Worm (Caenorhabditis elegans) whole organism, mixed stage, embryonic: ENCODE data around the gene T15B12.2.

Experiments used
- M03D4.4 ChIP-seq: sonication (generic microtip); optimal IDR thresholded peaks from 2 replicates; lab custom pipeline; 2017; ENCODE audit warnings: mild to moderate bottlenecking, missing genetic modification characterization, missing compliant biosample characterization
- bed-3 ChIP-seq: fragments of 200-800 bp; sonication (Bioruptor generic); optimal IDR thresholded peaks from 3 replicates; lab custom pipeline; 2018; ENCODE audit warnings: mild to moderate bottlenecking, missing genetic modification characterization, moderate library complexity, missing compliant biosample characterization
- blmp-1 ChIP-seq: fragments of 150-350 bp; optimal IDR thresholded peaks from 2 replicates; lab custom pipeline; 2014; ENCODE audit warnings: missing biosample characterization, missing genetic modification characterization
- ceh-39 ChIP-seq: fragments of 150-350 bp; optimal IDR thresholded peaks from 2 replicates; lab custom pipeline; 2014; ENCODE audit warnings: missing biosample characterization, missing genetic modification characterization
- ceh-43 ChIP-seq: fragments of 200-800 bp; sonication (Bioruptor generic); optimal IDR thresholded peaks from 2 replicates; lab custom pipeline; 2018; ENCODE audit warnings: mild to moderate bottlenecking, missing genetic modification characterization, moderate library complexity, missing compliant biosample characterization
- ceh-83 ChIP-seq: fragments of 200-800 bp; sonication (Bioruptor generic); optimal IDR thresholded peaks from 2 replicates; lab custom pipeline; 2018; ENCODE audit warnings: mild to moderate bottlenecking, missing genetic modification characterization, missing compliant biosample characterization
- ces-1 ChIP-seq: fragments of 150-350 bp; optimal IDR thresholded peaks from 2 replicates; lab custom pipeline; 2014; ENCODE audit warnings: missing biosample characterization, missing genetic modification reagents, missing genetic modification characterization
- cnd-1 ChIP-seq: fragments of 200-800 bp; sonication (Bioruptor generic); optimal IDR thresholded peaks from 2 replicates; lab custom pipeline; 2018; ENCODE audit warnings: mild to moderate bottlenecking, missing genetic modification characterization, missing compliant biosample characterization
- drap-1 ChIP-seq: fragments of 200-800 bp; sonication (Bioruptor generic); optimal IDR thresholded peaks from 3 replicates; lab custom pipeline; 2018; ENCODE audit warnings: mild to moderate bottlenecking, missing genetic modification characterization, missing compliant biosample characterization
- elt-1 ChIP-seq: sonication (generic microtip); optimal IDR thresholded peaks from 2 replicates; lab custom pipeline; 2017; ENCODE audit warnings: missing genetic modification characterization, mild to moderate bottlenecking, missing compliant biosample characterization, antibody characterized with exemption, moderate library complexity, borderline replicate concordance; ENCODE audit not compliant: insufficient read depth
- elt-3 ChIP-seq: fragments of 150-350 bp; optimal IDR thresholded peaks from 2 replicates; lab custom pipeline; 2014; ENCODE audit warnings: missing biosample characterization, missing genetic modification characterization
- flh-1 ChIP-seq: fragments of 200-800 bp; sonication (Bioruptor generic); optimal IDR thresholded peaks from 2 replicates; lab custom pipeline; 2018; ENCODE audit warnings: mild to moderate bottlenecking, missing genetic modification characterization, moderate library complexity, missing compliant biosample characterization
- ham-2 ChIP-seq: fragments of 200-800 bp; sonication (Bioruptor generic); optimal IDR thresholded peaks from 2 replicates; lab custom pipeline; 2018; ENCODE audit warnings: mild to moderate bottlenecking, missing genetic modification characterization, missing compliant biosample characterization
- hlh-1 ChIP-seq: fragments of 150-350 bp; optimal IDR thresholded peaks from 2 replicates; lab custom pipeline; 2014; ENCODE audit warnings: missing biosample characterization, missing genetic modification reagents, missing genetic modification characterization
- lin-13 ChIP-seq: fragments of 150-350 bp; optimal IDR thresholded peaks from 2 replicates; lab custom pipeline; 2014; ENCODE audit warnings: missing biosample characterization, missing genetic modification characterization
- lin-32 ChIP-seq: fragments of 200-800 bp; sonication (Bioruptor generic); optimal IDR thresholded peaks from 2 replicates; lab custom pipeline; 2018; ENCODE audit warnings: mild to moderate bottlenecking, missing genetic modification characterization, missing compliant biosample characterization
- lsy-2 ChIP-seq: fragments of 150-350 bp; optimal IDR thresholded peaks from 2 replicates; lab custom pipeline; 2014; ENCODE audit warnings: missing biosample characterization, missing genetic modification characterization
- mab-5 ChIP-seq: fragments of 150-350 bp; optimal IDR thresholded peaks from 2 replicates; lab custom pipeline; 2014; ENCODE audit warnings: missing biosample characterization, missing genetic modification characterization
- mep-1 ChIP-seq: fragments of 150-350 bp; optimal IDR thresholded peaks from 2 replicates; lab custom pipeline; 2017; ENCODE audit warnings: missing biosample characterization, missing genetic modification reagents, missing genetic modification characterization, inconsistent platforms
- mls-2 ChIP-seq: sonication (generic microtip); optimal IDR thresholded peaks from 2 replicates; lab custom pipeline; 2016; ENCODE audit warnings: mild to moderate bottlenecking, missing genetic modification characterization, moderate library complexity, missing compliant biosample characterization
- nhr-12 ChIP-seq: fragments of 150-350 bp; optimal IDR thresholded peaks from 2 replicates; lab custom pipeline; 2014; ENCODE audit warnings: missing biosample characterization, missing genetic modification characterization
- nhr-2 ChIP-seq: fragments of 150-350 bp; optimal IDR thresholded peaks from 2 replicates; lab custom pipeline; 2014; ENCODE audit warnings: missing biosample characterization, missing genetic modification characterization
- nhr-237 ChIP-seq: fragments of 150-350 bp; optimal IDR thresholded peaks from 2 replicates; lab custom pipeline; 2014; ENCODE audit warnings: missing biosample characterization, missing genetic modification characterization
- nhr-28 ChIP-seq: fragments of 150-350 bp; optimal IDR thresholded peaks from 2 replicates; lab custom pipeline; 2014; ENCODE audit warnings: missing biosample characterization, missing genetic modification characterization
- nhr-76 ChIP-seq: sonication (generic microtip); optimal IDR thresholded peaks from 2 replicates; lab custom pipeline; 2017; ENCODE audit warnings: missing biosample characterization, missing genetic modification characterization
- pha-4 ChIP-seq: fragments of 150-350 bp; optimal IDR thresholded peaks from 2 replicates; lab custom pipeline; 2018; ENCODE audit warnings: missing biosample characterization, missing genetic modification reagents, missing genetic modification characterization
- sem-2 ChIP-seq: fragments of 200-800 bp; sonication (Bioruptor generic); optimal IDR thresholded peaks from 2 replicates; lab custom pipeline; 2018; ENCODE audit warnings: mild to moderate bottlenecking, missing genetic modification characterization, missing compliant biosample characterization
- snpc-4 ChIP-seq: fragments of 150-350 bp; optimal IDR thresholded peaks from 2 replicates; lab custom pipeline; 2014; ENCODE audit warnings: missing biosample characterization, missing genetic modification characterization
- sptf-1 ChIP-seq: sonication (generic microtip); optimal IDR thresholded peaks from 2 replicates; lab custom pipeline; 2017; ENCODE audit warnings: mild to moderate bottlenecking, missing genetic modification characterization, moderate library complexity, missing compliant biosample characterization
- tbx-8 ChIP-seq: fragments of 200-800 bp; sonication (Bioruptor generic); optimal IDR thresholded peaks from 2 replicates; lab custom pipeline; 2018; ENCODE audit warnings: mild to moderate bottlenecking, missing genetic modification characterization, moderate library complexity, missing compliant biosample characterization
- unc-120 ChIP-seq: sonication (generic microtip); optimal IDR thresholded peaks from 2 replicates; lab custom pipeline; 2017; ENCODE audit warnings: missing genetic modification characterization, missing compliant biosample characterization; ENCODE audit not compliant: poor library complexity, severe bottlenecking
- unc-39 ChIP-seq: fragments of 150-350 bp; optimal IDR thresholded peaks from 2 replicates; lab custom pipeline; 2014; ENCODE audit warnings: missing biosample characterization, missing genetic modification characterization
- unc-62 ChIP-seq: fragments of 150-350 bp; optimal IDR thresholded peaks from 2 replicates; lab custom pipeline; 2014; ENCODE audit warnings: missing biosample characterization, missing genetic modification reagents, missing genetic modification characterization
- zip-8 ChIP-seq: fragments of 150-350 bp; optimal IDR thresholded peaks from 2 replicates; lab custom pipeline; 2014; ENCODE audit warnings: missing biosample characterization, missing genetic modification characterization
- ztf-11 ChIP-seq: fragments of 150-350 bp; optimal IDR thresholded peaks from 2 replicates; lab custom pipeline; 2014; ENCODE audit warnings: missing biosample characterization, missing genetic modification characterization

Gene T15B12.2

DNA sequence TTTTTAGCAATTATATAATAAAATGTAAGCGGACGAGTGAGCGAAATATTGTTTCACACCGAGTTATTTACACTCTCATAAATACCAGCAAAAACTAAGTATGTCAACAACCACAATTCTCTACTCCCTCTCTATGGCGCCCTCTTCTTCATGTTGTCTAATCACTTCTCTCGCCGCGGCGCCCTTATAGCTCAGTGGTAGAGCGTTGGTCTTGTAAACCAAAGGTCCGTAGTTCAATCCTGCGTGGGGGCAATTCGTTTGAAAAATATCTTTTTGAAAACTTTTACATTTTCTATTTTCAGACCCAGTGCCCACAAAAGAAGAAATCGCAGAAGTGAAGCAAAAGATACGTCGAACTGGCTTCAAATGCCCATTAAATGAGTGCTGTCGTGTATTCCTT, 4.0 kb upstream of the T15B12.2 start:
- TF ChIP-seq elt-3 (tag; lab: Kevin White, UChicago) = no peak
- peak; percentile 75 for TF ChIP-seq sptf-1 (tag; lab: Kevin White, UChicago)
- TF ChIP-seq mls-2 (tag; lab: Kevin White, UChicago) = peak; percentile 78
- peak; percentile 59 for TF ChIP-seq unc-120 (tag; lab: Kevin White, UChicago)
- no peak for TF ChIP-seq lin-13 (tag; lab: Kevin White, UChicago)
- TF ChIP-seq hlh-1 = peak; percentile 21
- TF ChIP-seq nhr-12 (tag; lab: Kevin White, UChicago) = no peak
- no peak for TF ChIP-seq mep-1 (tag; lab: Kevin White, UChicago)
- TF ChIP-seq unc-39 = no peak
- TF ChIP-seq nhr-28 = no peak
- TF ChIP-seq mab-5 = no peak
- no peak for TF ChIP-seq nhr-237 (tag; lab: Kevin White, UChicago)
- TF ChIP-seq sem-2 (GFP tag; lab: Kevin White, UChicago) = no peak
- no peak for TF ChIP-seq snpc-4 (tag; lab: Kevin White, UChicago)
- TF ChIP-seq ces-1 = no peak
- TF ChIP-seq unc-62 (GFP tag; lab: Kevin White, UChicago) = no peak
- TF ChIP-seq ceh-43 (GFP tag; lab: Kevin White, UChicago) = peak; percentile 38
- no peak for TF ChIP-seq pha-4 (tag; lab: Kevin White, UChicago)
- TF ChIP-seq nhr-2 (tag; lab: Kevin White, UChicago) = no peak
- no peak for TF ChIP-seq ceh-39
- peak; percentile 51 for TF ChIP-seq ham-2 (GFP tag; lab: Kevin White, UChicago)
- peak; percentile 69 for TF ChIP-seq bed-3 (GFP tag; lab: Kevin White, UChicago)
- TF ChIP-seq lin-32 (GFP tag; lab: Kevin White, UChicago) = peak; percentile 63
- TF ChIP-seq tbx-8 = no peak
- TF ChIP-seq blmp-1 (tag; lab: Kevin White, UChicago) = no peak
- peak; percentile 73 for TF ChIP-seq drap-1
- peak; percentile 39 for TF ChIP-seq M03D4.4 (tag; lab: Kevin White, UChicago)
- TF ChIP-seq nhr-76 = no peak
- TF ChIP-seq zip-8 (tag; lab: Kevin White, UChicago) = no peak
- TF ChIP-seq cnd-1 (tag; lab: Kevin White, UChicago) = peak; percentile 15
- TF ChIP-seq ztf-11 (tag; lab: Kevin White, UChicago) = no peak
- no peak for TF ChIP-seq lsy-2 (tag; lab: Kevin White, UChicago)
- TF ChIP-seq flh-1 (GFP tag; lab: Kevin White, UChicago) = no peak
- no peak for TF ChIP-seq elt-1 (tag; lab: Kevin White, UChicago)
- no peak for TF ChIP-seq ceh-83

DNA sequence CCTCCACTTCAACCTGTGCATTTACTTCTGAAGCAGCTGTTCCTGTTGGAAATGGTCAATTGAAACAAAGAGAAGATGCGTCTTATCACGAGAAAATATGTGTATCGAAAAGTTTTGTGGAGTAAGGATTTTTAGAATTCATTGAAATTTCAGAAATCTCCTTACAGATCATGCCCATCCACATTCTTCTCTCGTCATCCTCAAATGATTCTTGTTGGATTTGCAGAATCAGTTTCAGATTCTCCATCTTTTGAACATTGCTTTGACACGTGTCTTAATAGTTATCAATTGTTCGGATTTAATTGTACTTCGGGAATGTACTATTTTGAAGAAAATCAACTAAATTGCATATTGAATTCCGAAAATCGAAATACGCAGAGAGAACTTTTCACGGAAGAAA, 2.4 kb upstream of the T15B12.2 start:
- TF ChIP-seq ceh-39 (no peak), nhr-76 (no peak), flh-1 (GFP tag; lab: Kevin White, UChicago) (no peak), nhr-28 (no peak), unc-62 (GFP tag; lab: Kevin White, UChicago) (no peak), nhr-237 (tag; lab: Kevin White, UChicago) (no peak), lsy-2 (tag; lab: Kevin White, UChicago) (no peak), ces-1 (no peak), ceh-83 (no peak), unc-120 (tag; lab: Kevin White, UChicago) (no peak), pha-4 (tag; lab: Kevin White, UChicago) (no peak), sptf-1 (tag; lab: Kevin White, UChicago) (no peak), ceh-43 (GFP tag; lab: Kevin White, UChicago) (no peak), drap-1 (no peak), elt-1 (tag; lab: Kevin White, UChicago) (no peak), M03D4.4 (tag; lab: Kevin White, UChicago) (no peak), zip-8 (tag; lab: Kevin White, UChicago) (no peak), mab-5 (no peak), unc-39 (no peak)

DNA sequence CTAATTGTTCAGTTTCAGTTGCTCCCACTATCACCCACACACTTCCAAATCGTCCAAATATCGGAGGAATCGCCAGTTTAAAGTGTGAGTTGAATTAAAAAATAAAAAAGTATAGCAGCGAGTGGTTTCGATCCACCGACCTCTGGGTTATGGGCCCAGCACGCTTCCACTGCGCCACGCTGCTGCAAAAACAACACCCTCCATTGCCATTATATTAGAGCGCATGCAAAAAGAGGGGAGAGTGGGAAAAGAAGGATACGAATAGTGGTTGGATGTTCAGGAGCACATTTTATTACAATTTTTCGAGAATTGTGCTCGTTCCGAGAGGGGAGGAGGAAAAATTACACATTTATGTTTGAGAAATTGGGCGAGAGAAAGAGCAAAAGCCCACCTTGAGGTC, 6.8 kb downstream of the T15B12.2 start:
- TF ChIP-seq drap-1 (peak; percentile 91), lin-32 (GFP tag; lab: Kevin White, UChicago) (peak; percentile 77), snpc-4 (tag; lab: Kevin White, UChicago) (no peak), bed-3 (GFP tag; lab: Kevin White, UChicago) (peak; percentile 80), M03D4.4 (tag; lab: Kevin White, UChicago) (peak; percentile 93), ceh-83 (peak; percentile 92), cnd-1 (tag; lab: Kevin White, UChicago) (peak; percentile 90), hlh-1 (peak; percentile 67), elt-3 (tag; lab: Kevin White, UChicago) (no peak), tbx-8 (peak; percentile 80), ceh-39 (no peak), unc-62 (GFP tag; lab: Kevin White, UChicago) (peak; percentile 65), mep-1 (tag; lab: Kevin White, UChicago) (peak; percentile 35), ces-1 (no peak), ztf-11 (tag; lab: Kevin White, UChicago) (peak; percentile 28), nhr-12 (tag; lab: Kevin White, UChicago) (no peak), unc-39 (peak; percentile 7), unc-120 (tag; lab: Kevin White, UChicago) (peak; percentile 89), lin-13 (tag; lab: Kevin White, UChicago) (no peak), blmp-1 (tag; lab: Kevin White, UChicago) (no peak), zip-8 (tag; lab: Kevin White, UChicago) (no peak), lsy-2 (tag; lab: Kevin White, UChicago) (peak; percentile 10), sem-2 (GFP tag; lab: Kevin White, UChicago) (peak; percentile 83), nhr-76 (peak; percentile 51), sptf-1 (tag; lab: Kevin White, UChicago) (peak; percentile 95), pha-4 (tag; lab: Kevin White, UChicago) (peak; percentile 38), flh-1 (GFP tag; lab: Kevin White, UChicago) (peak; percentile 86), mab-5 (no peak), nhr-237 (tag; lab: Kevin White, UChicago) (peak; percentile 4), nhr-2 (tag; lab: Kevin White, UChicago) (no peak), nhr-28 (peak; percentile 27), ceh-43 (GFP tag; lab: Kevin White, UChicago) (peak; percentile 88), elt-1 (tag; lab: Kevin White, UChicago) (no peak), mls-2 (tag; lab: Kevin White, UChicago) (peak; percentile 95), ham-2 (GFP tag; lab: Kevin White, UChicago) (peak; percentile 79)
